Fruit fly (Drosophila melanogaster) whole organism, embryonic: ENCODE data around the gene IntS2.

Experiments used
- Bdp1 ChIP-seq: fragments of 200-800 bp; sonication (Bioruptor generic); optimal IDR thresholded peaks from 3 replicates; lab custom pipeline; 2016; ENCODE audit warnings: missing biosample characterization, missing genetic modification characterization
- CG11560 ChIP-seq: fragments of 200-800 bp; sonication (Bioruptor generic); IDR thresholded peaks from 3 replicates; pipeline ENCODE4 v1.3.6; 2022; ENCODE audit warnings: missing biosample characterization, missing genetic modification characterization
- CG13894 ChIP-seq: fragments of 200-800 bp; sonication (Bioruptor generic); optimal IDR thresholded peaks from 3 replicates; lab custom pipeline; 2018; ENCODE audit warnings: missing biosample characterization, mild to moderate bottlenecking, missing genetic modification characterization, moderate library complexity
- CG14667 ChIP-seq: fragments of 200-800 bp; sonication (Bioruptor generic); IDR thresholded peaks from 2 replicates; pipeline ENCODE4 v1.3.6; 2022; ENCODE audit warnings: missing biosample characterization, missing genetic modification characterization
- CG15514 ChIP-seq: fragments of 200-800 bp; sonication (Bioruptor generic); optimal IDR thresholded peaks from 3 replicates; lab custom pipeline; 2017; ENCODE audit warnings: missing biosample characterization, missing genetic modification characterization, mild to moderate bottlenecking, moderate library complexity, missing genetic modification reagents
- CG1602 ChIP-seq: fragments of 200-800 bp; sonication (Bioruptor generic); optimal IDR thresholded peaks from 3 replicates; lab custom pipeline; 2016; ENCODE audit warnings: missing biosample characterization, missing genetic modification characterization
- CG18011 ChIP-seq: fragments of 200-800 bp; sonication (Bioruptor generic); optimal IDR thresholded peaks from 2 replicates; lab custom pipeline; 2017; ENCODE audit warnings: missing biosample characterization, missing genetic modification characterization, mild to moderate bottlenecking, moderate library complexity, missing genotype
- CG18262 ChIP-seq: fragments of 200-800 bp; optimal IDR thresholded peaks from 3 replicates; lab custom pipeline; 2019; ENCODE audit warnings: missing biosample characterization, mild to moderate bottlenecking, missing genetic modification characterization, moderate library complexity
- CG1832 ChIP-seq: fragments of 200-800 bp; sonication (Bioruptor generic); optimal IDR thresholded peaks from 2 replicates; lab custom pipeline; 2017; ENCODE audit warnings: missing biosample characterization, mild to moderate bottlenecking, missing genetic modification characterization, inconsistent platforms
- CG31224 ChIP-seq: fragments of 200-800 bp; sonication (Bioruptor generic); IDR thresholded peaks from 2 replicates; pipeline ENCODE4 v1.3.6; 2022; ENCODE audit warnings: missing biosample characterization, missing genetic modification characterization
- CG31388 ChIP-seq: fragments of 200-800 bp; sonication (Bioruptor generic); optimal IDR thresholded peaks from 2 replicates; lab custom pipeline; 2016; ENCODE audit warnings: missing biosample characterization, missing genetic modification characterization
- CG34422 ChIP-seq: fragments of 200-800 bp; sonication (Bioruptor generic); IDR thresholded peaks from 3 replicates; pipeline ENCODE4 v1.3.6; 2022; ENCODE audit warnings: missing biosample characterization, missing genetic modification characterization
- CG4282 ChIP-seq: fragments of 200-800 bp; sonication (Bioruptor generic); optimal IDR thresholded peaks from 2 replicates; lab custom pipeline; 2016; ENCODE audit warnings: missing biosample characterization, missing genetic modification characterization
- CG4424 ChIP-seq: fragments of 200-800 bp; sonication (Bioruptor generic); optimal IDR thresholded peaks from 3 replicates; lab custom pipeline; 2016; ENCODE audit warnings: missing biosample characterization, missing genetic modification characterization
- CG6254 ChIP-seq: fragments of 200-800 bp; sonication (Bioruptor generic); optimal IDR thresholded peaks from 3 replicates; lab custom pipeline; 2017; ENCODE audit warnings: mild to moderate bottlenecking, missing biosample characterization, missing genetic modification reagents, missing genetic modification characterization
- CG6683 ChIP-seq: fragments of 200-800 bp; sonication (Bioruptor generic); optimal IDR thresholded peaks from 2 replicates; lab custom pipeline; 2017; ENCODE audit warnings: missing biosample characterization, mild to moderate bottlenecking, missing genetic modification characterization, missing genetic modification reagents
- CG6854 ChIP-seq: fragments of 200-800 bp; sonication (Bioruptor generic); optimal IDR thresholded peaks from 3 replicates; lab custom pipeline; 2017; ENCODE audit warnings: missing biosample characterization, mild to moderate bottlenecking, missing genetic modification characterization
- CG8924 ChIP-seq: fragments of 200-800 bp; optimal IDR thresholded peaks from 3 replicates; lab custom pipeline; 2019; ENCODE audit warnings: missing biosample characterization, mild to moderate bottlenecking, missing genetic modification characterization, moderate library complexity
- CG8944 ChIP-seq: fragments of 200-800 bp; sonication (Bioruptor generic); optimal IDR thresholded peaks from 3 replicates; lab custom pipeline; 2016; ENCODE audit warnings: missing biosample characterization, missing genetic modification characterization
- CG9437 ChIP-seq: fragments of 200-800 bp; sonication (Bioruptor generic); optimal IDR thresholded peaks from 2 replicates; lab custom pipeline; 2018; ENCODE audit warnings: missing biosample characterization, mild to moderate bottlenecking, missing genetic modification characterization
- CG9876 ChIP-seq: fragments of 200-800 bp; sonication (Bioruptor generic); optimal IDR thresholded peaks from 2 replicates; lab custom pipeline; 2016; ENCODE audit warnings: missing biosample characterization, missing genetic modification characterization
- D ChIP-seq, 2 experiments: fragments of 200-800 bp in 1 of 2; fragments of >200 bp in 1 of 2; sonication (Bioruptor generic) in 1 of 2; optimal IDR thresholded peaks; 2 replicates in 1 of 2; 3 replicates in 1 of 2; lab custom pipeline; 2017; ENCODE audit warnings: mild to moderate bottlenecking in 1 of 2, missing biosample characterization in 1 of 2, missing genetic modification characterization in 1 of 2, missing genetic modification reagents in 1 of 2
- E2f1 ChIP-seq: fragments of 200-800 bp; sonication (Bioruptor generic); IDR thresholded peaks from 2 replicates; pipeline ENCODE4 v1.3.6; 2022; ENCODE audit warnings: missing biosample characterization, missing genetic modification characterization
- Eip74EF ChIP-seq, 2 experiments: fragments of 200-800 bp in 1 of 2; fragments of >200 bp in 1 of 2; sonication (Bioruptor generic) in 1 of 2; optimal IDR thresholded peaks; 2 replicates each; lab custom pipeline; 2017 to 2019; ENCODE audit warnings: missing biosample characterization in 2 of 2, missing genetic modification characterization in 2 of 2, mild to moderate bottlenecking in 1 of 2, moderate library complexity in 1 of 2
- Hr78 ChIP-seq, 2 experiments: fragments of 200-800 bp in 1 of 2; fragments of >200 bp in 1 of 2; sonication (Bioruptor generic) in 1 of 2; optimal IDR thresholded peaks; 2 replicates each; lab custom pipeline; 2017 to 2019; ENCODE audit warnings: missing biosample characterization in 2 of 2, missing genetic modification characterization in 2 of 2, mild to moderate bottlenecking in 1 of 2, moderate library complexity in 1 of 2
- Mes4 ChIP-seq: fragments of 200-800 bp; sonication (Bioruptor generic); optimal IDR thresholded peaks from 2 replicates; lab custom pipeline; 2016; ENCODE audit warnings: missing biosample characterization, missing genetic modification characterization
- Mrtf ChIP-seq: fragments of 200-800 bp; sonication (Bioruptor generic); IDR thresholded peaks from 3 replicates; pipeline ENCODE4 v1.3.6; 2022; ENCODE audit warnings: missing biosample characterization, missing genetic modification characterization
- Nf-YC ChIP-seq: fragments of 200-800 bp; optimal IDR thresholded peaks from 3 replicates; lab custom pipeline; 2019; ENCODE audit warnings: missing biosample characterization, mild to moderate bottlenecking, missing genetic modification characterization, moderate library complexity
- Oli ChIP-seq: fragments of 200-800 bp; sonication (Bioruptor generic); optimal IDR thresholded peaks from 2 replicates; lab custom pipeline; 2018; ENCODE audit warnings: missing biosample characterization, mild to moderate bottlenecking, missing genetic modification characterization, moderate library complexity
- PHDP ChIP-seq: fragments of 200-800 bp; sonication (Bioruptor generic); optimal IDR thresholded peaks from 3 replicates; lab custom pipeline; 2018; ENCODE audit warnings: missing biosample characterization, mild to moderate bottlenecking, missing genetic modification characterization, moderate library complexity
- Sox102F ChIP-seq: fragments of 200-800 bp; sonication (Bioruptor generic); optimal IDR thresholded peaks from 2 replicates; lab custom pipeline; 2018; ENCODE audit warnings: missing biosample characterization, mild to moderate bottlenecking, missing genetic modification characterization, moderate library complexity
- ato ChIP-seq: fragments of 200-800 bp; sonication (Bioruptor generic); IDR thresholded peaks from 2 replicates; pipeline ENCODE4 v1.3.6; 2022; ENCODE audit warnings: missing biosample characterization, missing genetic modification characterization; ENCODE audit not compliant: partially characterized antibody
- eve ChIP-seq, 2 experiments: fragments of >200 bp; optimal IDR thresholded peaks; 2 replicates each; lab custom pipeline; 2017; ENCODE audit warnings: missing biosample characterization in 2 of 2, missing genetic modification characterization in 2 of 2
- fd64A ChIP-seq: fragments of 200-800 bp; sonication (Bioruptor generic); optimal IDR thresholded peaks from 3 replicates; lab custom pipeline; 2018; ENCODE audit warnings: missing biosample characterization, mild to moderate bottlenecking, missing genetic modification characterization
- gce ChIP-seq: fragments of 200-800 bp; sonication (Bioruptor generic); IDR thresholded peaks from 3 replicates; pipeline ENCODE4 v1.3.6; 2022; ENCODE audit warnings: missing biosample characterization, missing genetic modification characterization
- grn ChIP-seq: fragments of 200-800 bp; sonication (Bioruptor generic); optimal IDR thresholded peaks from 3 replicates; lab custom pipeline; 2017; ENCODE audit warnings: missing biosample characterization, missing genetic modification characterization
- maf-S ChIP-seq: fragments of 200-800 bp; sonication (Bioruptor generic); optimal IDR thresholded peaks from 2 replicates; lab custom pipeline; 2016; ENCODE audit warnings: missing biosample characterization, missing genetic modification characterization
- mld ChIP-seq: fragments of 200-800 bp; sonication (Bioruptor generic); IDR thresholded peaks from 3 replicates; pipeline ENCODE4 v1.3.6; 2022; ENCODE audit warnings: missing biosample characterization, missing genetic modification characterization; ENCODE audit not compliant: partially characterized antibody
- nerfin-2 ChIP-seq: fragments of 200-800 bp; sonication (Bioruptor generic); IDR thresholded peaks from 2 replicates; pipeline ENCODE4 v1.3.6; 2022; ENCODE audit warnings: missing biosample characterization, missing genetic modification characterization; ENCODE audit not compliant: partially characterized antibody
- oc ChIP-seq: fragments of 200-800 bp; sonication (Bioruptor generic); optimal IDR thresholded peaks from 2 replicates; lab custom pipeline; 2018; ENCODE audit warnings: missing biosample characterization, mild to moderate bottlenecking, missing genetic modification characterization, moderate library complexity
- onecut ChIP-seq: fragments of 200-800 bp; sonication (Bioruptor generic); IDR thresholded peaks from 2 replicates; pipeline ENCODE4 v1.3.6; 2022; ENCODE audit warnings: missing biosample characterization, missing genetic modification characterization
- pum ChIP-seq: fragments of 200-800 bp; sonication (Bioruptor generic); optimal IDR thresholded peaks from 2 replicates; lab custom pipeline; 2016; ENCODE audit warnings: missing biosample characterization, missing genetic modification characterization
- seq ChIP-seq: fragments of 200-800 bp; sonication (Bioruptor generic); IDR thresholded peaks from 2 replicates; pipeline ENCODE4 v1.3.6; 2022; ENCODE audit warnings: missing biosample characterization, missing genetic modification characterization
- sim ChIP-seq: fragments of 200-800 bp; sonication (Bioruptor generic); IDR thresholded peaks from 2 replicates; pipeline ENCODE4 v1.3.6; 2022; ENCODE audit warnings: missing biosample characterization, missing genetic modification characterization
- sug ChIP-seq: fragments of 200-800 bp; optimal IDR thresholded peaks from 2 replicates; lab custom pipeline; 2019; ENCODE audit warnings: missing biosample characterization, mild to moderate bottlenecking, missing genetic modification characterization, moderate library complexity
- tin ChIP-seq: fragments of 200-800 bp; sonication (Bioruptor generic); optimal IDR thresholded peaks from 3 replicates; lab custom pipeline; 2016; ENCODE audit warnings: missing biosample characterization, missing genetic modification characterization
- trem ChIP-seq: fragments of 200-800 bp; optimal IDR thresholded peaks from 3 replicates; lab custom pipeline; 2019; ENCODE audit warnings: missing biosample characterization, mild to moderate bottlenecking, missing genetic modification characterization, moderate library complexity
- tup ChIP-seq: fragments of 200-800 bp; sonication (Bioruptor generic); optimal IDR thresholded peaks from 2 replicates; lab custom pipeline; 2016; ENCODE audit warnings: missing biosample characterization, mild to moderate bottlenecking, missing genetic modification characterization, moderate library complexity
- unpg ChIP-seq: fragments of 200-800 bp; sonication (Bioruptor generic); optimal IDR thresholded peaks from 3 replicates; lab custom pipeline; 2018; ENCODE audit warnings: missing biosample characterization, mild to moderate bottlenecking, missing genetic modification characterization, moderate library complexity
- usp ChIP-seq: fragments of >200 bp; optimal IDR thresholded peaks from 2 replicates; lab custom pipeline; 2017; ENCODE audit warnings: missing biosample characterization, missing genetic modification characterization

The IntS2 gene

dm6 chrX:17696637-17697036 is 40.0 kb upstream of the IntS2 start (continued):
- TF ChIP-seq Bdp1 (no peak), PHDP (tag; lab: Kevin White, UChicago) (peak; percentile 77), Nf-YC (tag; lab: Kevin White, UChicago) (peak; percentile 53), fd64A (GFP tag; lab: Kevin White, UChicago) (no peak), CG4424 (peak; percentile 47), D (optimal IDR thresholded peaks at IDR 0.05; lab: Kevin White, UChicago) (no peak), D (GFP tag; optimal IDR thresholded peaks at IDR 0.05; lab: Kevin White, UChicago) (no peak), CG4282 (no peak), CG6854 (GFP tag; lab: Kevin White, UChicago) (peak; percentile 13), onecut (GFP tag; lab: Robert Waterston, UW) (peak; percentile 47; the same call in 1 of the 2 replicates), CG1602 (no peak), Eip74EF (GFP tag; optimal IDR thresholded peaks at IDR 0.05; lab: Kevin White, UChicago) (peak in 1 of 2 experiments; percentile 21), eve (GFP tag; optimal IDR thresholded peaks at IDR 0.05; lab: Kevin White, UChicago) (no peak), Hr78 (GFP tag; optimal IDR thresholded peaks at IDR 0.05; lab: Kevin White, UChicago) (no peak), CG15514 (GFP tag; lab: Kevin White, UChicago) (peak; percentile 21), CG6683 (GFP tag; lab: Kevin White, UChicago) (no peak), CG11560 (tag; lab: Robert Waterston, UW) (no peak), CG31388 (GFP tag; lab: Kevin White, UChicago) (no peak), CG14667 (GFP tag; lab: Robert Waterston, UW) (peak; percentile 21; the same call in 1 of the 2 replicates), Mes4 (GFP tag; lab: Kevin White, UChicago) (no peak), seq (peak; percentile 65), CG31224 (GFP tag; lab: Robert Waterston, UW) (0 out of 2 replicates have a peak, but pooled peaks have one; percentile 24), CG8924 (peak; percentile 34), unpg (peak; percentile 74), ato (GFP tag; lab: Robert Waterston, UW) (no peak), CG9437 (GFP tag; lab: Kevin White, UChicago) (peak; percentile 33), pum (GFP tag; lab: Kevin White, UChicago) (peak; percentile 10), gce (no peak), Oli (tag; lab: Kevin White, UChicago) (peak; percentile 52), E2f1 (GFP tag; lab: Robert Waterston, UW) (peak; percentile 23; the same call in 1 of the 2 replicates), sim (GFP tag; lab: Robert Waterston, UW) (no peak), Mrtf (peak; percentile 32; the same call in 1 of the 3 replicates), grn (no peak), nerfin-2 (no peak), maf-S (no peak), CG13894 (tag; lab: Kevin White, UChicago) (peak; percentile 75), CG6254 (GFP tag; lab: Kevin White, UChicago) (no peak), tup (GFP tag; lab: Kevin White, UChicago) (no peak), usp (GFP tag; lab: Kevin White, UChicago) (no peak), CG18011 (GFP tag; lab: Kevin White, UChicago) (no peak), CG9876 (GFP tag; lab: Kevin White, UChicago) (no peak), mld (no peak), CG8944 (GFP tag; lab: Kevin White, UChicago) (no peak), sug (tag; lab: Kevin White, UChicago) (peak; percentile 51), CG18262 (tag; lab: Kevin White, UChicago) (peak; percentile 25), CG1832 (no peak), CG34422 (GFP tag; lab: Robert Waterston, UW) (peak; percentile 43; the same call in 1 of the 3 replicates), Sox102F (GFP tag; lab: Kevin White, UChicago) (peak; percentile 70), oc (tag; lab: Kevin White, UChicago) (no peak), trem (tag; lab: Kevin White, UChicago) (no peak), tin (GFP tag; lab: Kevin White, UChicago) (no peak)
